Worm (Caenorhabditis elegans) whole organism, late embryonic: ENCODE data around the gene col-132.

Source experiments
- K02D7.2 ChIP-seq: sonication (generic microtip); optimal IDR thresholded peaks from 2 replicates; lab custom pipeline; 2017; ENCODE audit warnings: mild to moderate bottlenecking, missing genetic modification characterization, missing compliant biosample characterization
- K09A11.1 ChIP-seq: sonication (generic microtip); optimal IDR thresholded peaks from 2 replicates; lab custom pipeline; 2017; ENCODE audit warnings: antibody characterized with exemption, mild to moderate bottlenecking, missing genetic modification characterization, missing compliant biosample characterization; ENCODE audit not compliant: insufficient read depth
- Y22D7AL.16 ChIP-seq: sonication (generic microtip); optimal IDR thresholded peaks from 2 replicates; lab custom pipeline; 2016; ENCODE audit warnings: missing genetic modification characterization, missing compliant biosample characterization
- ahr-1 ChIP-seq: sonication (generic microtip); optimal IDR thresholded peaks from 2 replicates; lab custom pipeline; 2016; ENCODE audit warnings: missing genetic modification characterization, missing compliant biosample characterization
- ama-1 ChIP-seq: fragments of 150-350 bp; optimal IDR thresholded peaks from 2 replicates; lab custom pipeline; 2014
- ceh-14 ChIP-seq: sonication (generic microtip); optimal IDR thresholded peaks from 2 replicates; lab custom pipeline; 2016; ENCODE audit warnings: missing genotype, missing genetic modification characterization, missing compliant biosample characterization
- ceh-19 ChIP-seq: fragments of 200-800 bp; sonication (Bioruptor generic); optimal IDR thresholded peaks from 2 replicates; lab custom pipeline; 2018; ENCODE audit warnings: mild to moderate bottlenecking, missing genetic modification characterization, missing compliant biosample characterization
- ceh-2 ChIP-seq: sonication (generic microtip); optimal IDR thresholded peaks from 2 replicates; lab custom pipeline; 2016; ENCODE audit warnings: missing genotype, missing genetic modification characterization, missing compliant biosample characterization
- ceh-22 ChIP-seq: sonication (generic microtip); optimal IDR thresholded peaks from 2 replicates; lab custom pipeline; 2017; ENCODE audit warnings: missing biosample characterization, missing genetic modification characterization
- ceh-30 ChIP-seq: fragments of 150-350 bp; optimal IDR thresholded peaks from 2 replicates; lab custom pipeline; 2014; ENCODE audit warnings: missing biosample characterization, missing genetic modification characterization
- ceh-48 ChIP-seq: sonication (generic microtip); optimal IDR thresholded peaks from 2 replicates; lab custom pipeline; 2016; ENCODE audit warnings: missing genetic modification characterization, inconsistent platforms, missing compliant biosample characterization
- ceh-6 ChIP-seq: fragments of 200-800 bp; sonication (Bioruptor generic); optimal IDR thresholded peaks from 2 replicates; lab custom pipeline; 2018; ENCODE audit warnings: mild to moderate bottlenecking, missing genetic modification characterization, missing compliant biosample characterization
- ceh-9 ChIP-seq: sonication (generic microtip); optimal IDR thresholded peaks from 2 replicates; lab custom pipeline; 2016; ENCODE audit warnings: mild to moderate bottlenecking, missing genetic modification characterization, inconsistent platforms, missing compliant biosample characterization
- che-1 ChIP-seq: sonication (generic microtip); optimal IDR thresholded peaks from 2 replicates; lab custom pipeline; 2016; ENCODE audit warnings: mild to moderate bottlenecking, missing genetic modification characterization, missing compliant biosample characterization
- dmd-4 ChIP-seq: sonication (generic microtip); optimal IDR thresholded peaks from 2 replicates; lab custom pipeline; 2016; ENCODE audit warnings: borderline replicate concordance, missing genetic modification characterization, missing compliant biosample characterization
- elt-4 ChIP-seq: sonication (generic microtip); optimal IDR thresholded peaks from 2 replicates; lab custom pipeline; 2016; ENCODE audit warnings: missing genetic modification characterization, missing compliant biosample characterization
- ets-4 ChIP-seq: sonication (generic microtip); optimal IDR thresholded peaks from 2 replicates; lab custom pipeline; 2016; ENCODE audit warnings: missing genetic modification characterization, missing compliant biosample characterization
- gmeb-2 ChIP-seq: sonication (generic microtip); optimal IDR thresholded peaks from 2 replicates; lab custom pipeline; 2016; ENCODE audit warnings: missing genetic modification characterization, inconsistent platforms, missing compliant biosample characterization
- hlh-13 ChIP-seq: fragments of 200-800 bp; sonication (Bioruptor generic); optimal IDR thresholded peaks from 2 replicates; lab custom pipeline; 2018; ENCODE audit warnings: mild to moderate bottlenecking, missing genetic modification characterization, missing compliant biosample characterization
- hlh-30 ChIP-seq: sonication (generic microtip); optimal IDR thresholded peaks from 2 replicates; lab custom pipeline; 2017; ENCODE audit warnings: antibody characterized with exemption, missing genetic modification characterization, missing compliant biosample characterization; ENCODE audit not compliant: insufficient read depth
- hlh-8 ChIP-seq: sonication (generic microtip); optimal IDR thresholded peaks from 2 replicates; lab custom pipeline; 2016; ENCODE audit warnings: missing genotype, missing genetic modification characterization, missing compliant biosample characterization
- lim-6 ChIP-seq: sonication (generic microtip); optimal IDR thresholded peaks from 2 replicates; lab custom pipeline; 2016; ENCODE audit warnings: missing genetic modification characterization, missing compliant biosample characterization
- lin-11 ChIP-seq: fragments of 200-800 bp; sonication (Bioruptor generic); optimal IDR thresholded peaks from 2 replicates; lab custom pipeline; 2018; ENCODE audit warnings: mild to moderate bottlenecking, missing genetic modification characterization, missing compliant biosample characterization
- madf-2 ChIP-seq: sonication (generic microtip); optimal IDR thresholded peaks from 2 replicates; lab custom pipeline; 2017; ENCODE audit warnings: missing genetic modification characterization, missing compliant biosample characterization
- mec-3 ChIP-seq: sonication (generic microtip); optimal IDR thresholded peaks from 2 replicates; lab custom pipeline; 2016; ENCODE audit warnings: borderline replicate concordance, missing genetic modification characterization, missing compliant biosample characterization
- nhr-232 ChIP-seq: sonication (generic microtip); optimal IDR thresholded peaks from 2 replicates; lab custom pipeline; 2016; ENCODE audit warnings: missing genetic modification characterization, missing compliant biosample characterization
- npax-4 ChIP-seq: sonication (generic microtip); optimal IDR thresholded peaks from 2 replicates; lab custom pipeline; 2016; ENCODE audit warnings: missing genetic modification characterization, missing compliant biosample characterization
- odd-2 ChIP-seq: sonication (generic microtip); optimal IDR thresholded peaks from 2 replicates; lab custom pipeline; 2017; ENCODE audit warnings: antibody characterized with exemption, mild to moderate bottlenecking, missing genetic modification characterization, missing compliant biosample characterization
- pax-1 ChIP-seq: fragments of 150-350 bp; optimal IDR thresholded peaks from 2 replicates; lab custom pipeline; 2014; ENCODE audit warnings: missing biosample characterization, missing genetic modification characterization
- pha-2 ChIP-seq: sonication (generic microtip); optimal IDR thresholded peaks from 2 replicates; lab custom pipeline; 2017; ENCODE audit warnings: mild to moderate bottlenecking, missing genetic modification characterization, missing compliant biosample characterization
- pqm-1 ChIP-seq: sonication (generic microtip); optimal IDR thresholded peaks from 2 replicates; lab custom pipeline; 2016; ENCODE audit warnings: missing genetic modification characterization, missing compliant biosample characterization
- ref-2 ChIP-seq: sonication (generic microtip); optimal IDR thresholded peaks from 2 replicates; lab custom pipeline; 2016; ENCODE audit warnings: missing genetic modification characterization, missing compliant biosample characterization
- rnt-1 ChIP-seq: sonication (generic microtip); optimal IDR thresholded peaks from 2 replicates; lab custom pipeline; 2016; ENCODE audit warnings: missing genetic modification characterization, missing compliant biosample characterization
- sdc-2 ChIP-seq: sonication (generic microtip); optimal IDR thresholded peaks from 2 replicates; lab custom pipeline; 2016; ENCODE audit warnings: missing genotype, missing genetic modification characterization, missing compliant biosample characterization
- sox-2 ChIP-seq: fragments of 200-800 bp; sonication (Bioruptor generic); IDR thresholded peaks from 2 replicates; pipeline ENCODE4 v1.3.6; 2022; ENCODE audit warnings: missing genetic modification reagents, missing genetic modification characterization, missing compliant biosample characterization
- tbx-2 ChIP-seq: sonication (generic microtip); optimal IDR thresholded peaks from 2 replicates; lab custom pipeline; 2016; ENCODE audit warnings: missing genetic modification characterization, missing compliant biosample characterization
- unc-86 ChIP-seq: sonication (generic microtip); optimal IDR thresholded peaks from 2 replicates; lab custom pipeline; 2016; ENCODE audit warnings: missing genetic modification characterization, missing compliant biosample characterization

Gene col-132

ce11 chrIV:13080861-13081260 lies 10.0 kb downstream of the col-132 start:
- TF ChIP-seq ahr-1: no peak

ce11 chrIV:13080185-13080584 lies 10.7 kb downstream of the col-132 start:
- no peak for TF ChIP-seq ceh-22
- no peak for TF ChIP-seq K09A11.1
- no peak for TF ChIP-seq lim-6 (tag; lab: Kevin White, UChicago)
- no peak for TF ChIP-seq hlh-30 (tag; lab: Kevin White, UChicago)
- no peak for TF ChIP-seq mec-3
- TF ChIP-seq che-1: no peak
- TF ChIP-seq pha-2 (tag; lab: Kevin White, UChicago): no peak
- no peak for TF ChIP-seq hlh-8
- no peak for TF ChIP-seq ceh-2 (tag; lab: Kevin White, UChicago)
- no peak for TF ChIP-seq elt-4 (tag; lab: Kevin White, UChicago)
- TF ChIP-seq nhr-232 (tag; lab: Kevin White, UChicago): no peak
- TF ChIP-seq ref-2 (tag; lab: Kevin White, UChicago): no peak
- TF ChIP-seq madf-2 (tag; lab: Kevin White, UChicago): no peak
- TF ChIP-seq ceh-30 (tag; lab: Kevin White, UChicago): no peak
- no peak for TF ChIP-seq sox-2 (GFP tag; lab: Robert Waterston, UW)
- TF ChIP-seq ceh-6 (GFP tag; lab: Kevin White, UChicago): no peak
- TF ChIP-seq ama-1 (lab: Kevin White, UChicago): no peak
- TF ChIP-seq dmd-4: no peak
- TF ChIP-seq Y22D7AL.16 (tag; lab: Kevin White, UChicago): no peak

- TF ChIP-seq ceh-48 (tag; lab: Kevin White, UChicago) (no peak), lim-6 (tag; lab: Kevin White, UChicago) (no peak), tbx-2 (tag; lab: Kevin White, UChicago) (no peak), ceh-19 (GFP tag; lab: Kevin White, UChicago) (no peak), gmeb-2 (tag; lab: Kevin White, UChicago) (no peak), K02D7.2 (tag; lab: Kevin White, UChicago) (no peak), pqm-1 (tag; lab: Kevin White, UChicago) (no peak), ceh-9 (no peak), unc-86 (tag; lab: Kevin White, UChicago) (no peak), Y22D7AL.16 (tag; lab: Kevin White, UChicago) (no peak), hlh-13 (GFP tag; lab: Kevin White, UChicago) (no peak), sox-2 (GFP tag; lab: Robert Waterston, UW) (no peak)
These were observed 11.7 kb downstream of the col-132 start, which contains the start of gene C39E9.8 for ce11 chrIV:13079119-13079518. TSS of gene C39E9.8 (plus strand) at chrIV:13079446.

- no peak for TF ChIP-seq tbx-2 (tag; lab: Kevin White, UChicago)
- no peak for TF ChIP-seq ets-4
- TF ChIP-seq npax-4: no peak
- TF ChIP-seq hlh-30 (tag; lab: Kevin White, UChicago): no peak
- no peak for TF ChIP-seq ceh-22
- TF ChIP-seq pax-1 (tag; lab: Kevin White, UChicago): no peak
- no peak for TF ChIP-seq lim-6 (tag; lab: Kevin White, UChicago)
- no peak for TF ChIP-seq ceh-14 (tag; lab: Kevin White, UChicago)
- no peak for TF ChIP-seq sdc-2 (tag; lab: Kevin White, UChicago)
- TF ChIP-seq odd-2 (tag; lab: Kevin White, UChicago): no peak
- TF ChIP-seq rnt-1 (tag; lab: Kevin White, UChicago): no peak
- no peak for TF ChIP-seq gmeb-2 (tag; lab: Kevin White, UChicago)
- TF ChIP-seq pqm-1 (tag; lab: Kevin White, UChicago): no peak
- TF ChIP-seq lin-11 (tag; lab: Kevin White, UChicago): no peak
- TF ChIP-seq hlh-13 (GFP tag; lab: Kevin White, UChicago): no peak
- TF ChIP-seq, all 69 proteins: peak for 0
These were observed 12.5 kb downstream of the col-132 start for ce11 chrIV:13078342-13078741.
